Worm (Caenorhabditis elegans): Measurements from ENCODE around the gene mob-3.

DNA sequence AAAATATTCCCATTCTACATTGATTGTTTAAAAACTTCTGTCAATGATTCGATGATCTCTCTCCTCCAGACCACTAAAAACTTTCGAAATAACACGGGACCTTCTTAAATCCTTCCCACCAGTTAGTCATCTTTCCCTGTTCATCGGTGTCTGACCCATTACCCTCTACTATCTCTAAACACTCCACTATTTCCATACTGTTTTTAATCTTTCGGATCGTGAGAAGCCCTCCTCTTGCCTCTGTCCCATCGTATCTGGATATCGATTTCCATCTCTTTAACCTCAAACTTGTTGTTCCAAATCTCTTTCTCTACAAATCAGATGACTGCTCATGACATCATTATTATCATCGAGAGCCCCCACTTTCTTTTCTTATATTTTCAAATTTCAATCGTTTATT lies 39.6 kb upstream of the mob-3 start:
- no peak for TF ChIP-seq ama-1 (optimal IDR thresholded peaks at IDR 0.05)
- TF ChIP-seq hmbx-1 (tag; optimal IDR thresholded peaks at IDR 0.05), result no peak
- no peak for TF ChIP-seq hnd-1 (tag; optimal IDR thresholded peaks at IDR 0.05)
- TF ChIP-seq ceh-36 (tag; optimal IDR thresholded peaks at IDR 0.05), result no peak
- no peak for TF ChIP-seq tbx-37 (GFP tag; conservative IDR thresholded peaks at IDR 0.05)
- no peak for TF ChIP-seq B0310.2 (tag; optimal IDR thresholded peaks at IDR 0.05)
